Fruit fly (Drosophila melanogaster): ENCODE measurements around the gene Cfp1.

The Cfp1 gene

DNA sequence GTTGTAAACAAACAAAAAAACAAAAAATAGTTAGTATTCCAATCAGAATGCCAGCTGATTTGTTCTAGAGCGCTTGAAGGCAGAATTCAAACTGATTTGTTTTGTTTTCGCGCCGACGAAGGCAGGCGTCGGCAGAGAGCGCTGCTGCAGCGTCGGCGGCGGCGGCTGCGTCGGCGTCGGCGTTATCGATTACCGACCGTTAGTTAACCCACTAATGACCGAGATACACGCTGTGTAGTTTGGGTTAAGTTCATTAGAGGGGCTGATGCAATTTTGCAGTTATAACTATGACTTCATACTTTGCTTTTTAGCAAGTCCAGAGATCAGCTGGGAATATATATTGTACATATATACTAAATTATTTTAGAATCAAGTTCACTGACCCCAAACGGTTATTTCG is 49.6 kb downstream of the Cfp1 start, which contains the start of gene t:
Gene t, minus strand, starts transcription at position 76 of the 400 bp plus-strand sequence.
- TF ChIP-seq CG11294 (GFP tag; IDR thresholded peaks at IDR 0.05) (peak; percentile 35; the same call in 1 of the 2 replicates), CG10631 (GFP tag; optimal IDR thresholded peaks at IDR 0.05) (no peak), CG15336 (GFP tag; IDR thresholded peaks at IDR 0.05) (peak; percentile 50), CG16779 (tag; optimal IDR thresholded peaks at IDR 0.05) (peak; percentile 16), dsx (GFP tag; optimal IDR thresholded peaks at IDR 0.05; ENCODE audit: poor library complexity, severe bottlenecking) (no peak), CG6276 (GFP tag; optimal IDR thresholded peaks at IDR 0.05) (peak; percentile 37), eg (GFP tag; IDR thresholded peaks at IDR 0.05) (peak; percentile 46; the same call in 1 of the 3 replicates), CG8119 (GFP tag; IDR thresholded peaks at IDR 0.05) (no peak; the same call in 2 of the 3 replicates), CG34406 (GFP tag; optimal IDR thresholded peaks at IDR 0.05) (no peak), fd59A (GFP tag; optimal IDR thresholded peaks at IDR 0.05) (no peak), Hr4 (GFP tag; optimal IDR thresholded peaks at IDR 0.05) (peak; percentile 2), CG6854 (GFP tag; optimal IDR thresholded peaks at IDR 0.05) (no peak), CG11902 (GFP tag; optimal IDR thresholded peaks at IDR 0.05) (no peak), svp (GFP tag) (no peak), CG32006 (GFP tag; optimal IDR thresholded peaks at IDR 0.05) (peak; percentile 42), dac (GFP tag; optimal IDR thresholded peaks at IDR 0.05) (no peak), CG6163 (GFP tag; IDR thresholded peaks at IDR 0.05) (0 out of 3 replicates have a peak, but pooled peaks have one; percentile 31), Ets21C (GFP tag; optimal IDR thresholded peaks at IDR 0.05) (no peak), Sox14 (GFP tag; optimal IDR thresholded peaks at IDR 0.05) (no peak), Eip78C (GFP tag) (peak; percentile 67)

DNA sequence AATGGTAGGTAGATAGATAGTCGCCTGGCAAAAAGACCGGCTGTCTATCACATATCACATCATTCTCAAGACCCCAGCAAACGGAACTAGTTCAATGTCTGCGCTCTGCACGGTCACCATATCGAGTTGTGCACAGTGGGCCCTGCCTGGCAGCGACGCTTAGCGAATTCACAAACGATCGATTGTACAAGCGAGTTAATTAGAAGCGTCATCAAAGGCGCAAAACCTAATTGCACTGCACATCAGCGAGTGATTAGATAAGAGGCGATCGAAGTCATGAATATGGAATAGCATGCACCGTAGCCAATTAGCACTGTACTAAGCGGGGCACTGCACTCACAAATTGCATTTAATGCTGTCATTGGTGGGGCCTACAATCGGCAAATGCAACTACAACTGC is 52.3 kb downstream of the Cfp1 start:
- TF ChIP-seq Hr4 (GFP tag; optimal IDR thresholded peaks at IDR 0.05) (peak; percentile 36), Hr39 (GFP tag; optimal IDR thresholded peaks at IDR 0.05) (peak; percentile 9), eg (GFP tag; IDR thresholded peaks at IDR 0.05) (peak; percentile 78), Met (GFP tag; optimal IDR thresholded peaks at IDR 0.05) (no peak), OdsH (GFP tag; optimal IDR thresholded peaks at IDR 0.05) (peak; percentile 17), Eip75B (GFP tag; optimal IDR thresholded peaks at IDR 0.05) (no peak), Sox15 (GFP tag; optimal IDR thresholded peaks at IDR 0.05) (no peak), acj6 (GFP tag; optimal IDR thresholded peaks at IDR 0.05) (peak; percentile 14), CG4318 (GFP tag; optimal IDR thresholded peaks at IDR 0.05) (peak; percentile 39), vri (GFP tag; optimal IDR thresholded peaks at IDR 0.05) (no peak), CG8319 (GFP tag; optimal IDR thresholded peaks at IDR 0.05) (no peak), CG1621 (tag; optimal IDR thresholded peaks at IDR 0.05) (no peak), svp (GFP tag) (no peak), Hr38 (GFP tag; optimal IDR thresholded peaks at IDR 0.05) (no peak), cyc (GFP tag; optimal IDR thresholded peaks at IDR 0.05) (no peak), salr (GFP tag; optimal IDR thresholded peaks at IDR 0.05) (no peak), fd59A (GFP tag; optimal IDR thresholded peaks at IDR 0.05) (no peak), pdm3 (GFP tag; optimal IDR thresholded peaks at IDR 0.05) (peak; percentile 29), CG6276 (GFP tag; optimal IDR thresholded peaks at IDR 0.05) (peak; percentile 32), dac (GFP tag; optimal IDR thresholded peaks at IDR 0.05) (peak; percentile 15), fkh (GFP tag; optimal IDR thresholded peaks at IDR 0.05) (no peak), CG6808 (GFP tag; optimal IDR thresholded peaks at IDR 0.05) (no peak), CG6163 (GFP tag; IDR thresholded peaks at IDR 0.05) (peak; percentile 72), Sox102F (GFP tag; optimal IDR thresholded peaks at IDR 0.05) (no peak), fd85E (GFP tag; optimal IDR thresholded peaks at IDR 0.05) (no peak), Lpt (GFP tag; optimal IDR thresholded peaks at IDR 0.05) (no peak), CG11902 (GFP tag; optimal IDR thresholded peaks at IDR 0.05) (no peak), CG3919 (GFP tag; optimal IDR thresholded peaks at IDR 0.05) (peak; percentile 31), CG34406 (GFP tag; optimal IDR thresholded peaks at IDR 0.05) (no peak), CG11294 (GFP tag; IDR thresholded peaks at IDR 0.05) (peak; percentile 39; the same call in 1 of the 2 replicates), CG15336 (GFP tag; IDR thresholded peaks at IDR 0.05) (peak; percentile 72), topi (GFP tag; optimal IDR thresholded peaks at IDR 0.05) (no peak), Blimp-1 (GFP tag; optimal IDR thresholded peaks at IDR 0.05) (no peak), Smox (GFP tag; optimal IDR thresholded peaks at IDR 0.05) (no peak), CG6854 (GFP tag; optimal IDR thresholded peaks at IDR 0.05) (no peak), CG32006 (GFP tag; optimal IDR thresholded peaks at IDR 0.05) (peak; percentile 67), Sox14 (GFP tag; optimal IDR thresholded peaks at IDR 0.05) (no peak), Gug (GFP tag; IDR thresholded peaks at IDR 0.05) (0 out of 2 replicates have a peak, but pooled peaks have one; percentile 42), CG10631 (GFP tag; optimal IDR thresholded peaks at IDR 0.05) (no peak), CG8119 (GFP tag; IDR thresholded peaks at IDR 0.05) (peak; percentile 45; the same call in 2 of the 3 replicates), CG3032 (tag; optimal IDR thresholded peaks at IDR 0.05) (no peak), achi (GFP tag; optimal IDR thresholded peaks at IDR 0.05) (peak; percentile 18), Eip78C (GFP tag) (peak; percentile 65)

Measured in whole organism, prepupa.